Fruit fly (Drosophila melanogaster): ENCODE measurements around the gene CG4849.
"Not testable (repeated sequence)": the region's sequence is repeated elsewhere in the genome, so short reads cannot be mapped to it uniquely, and the experiment has no call there.

Gene CG4849

DNA sequence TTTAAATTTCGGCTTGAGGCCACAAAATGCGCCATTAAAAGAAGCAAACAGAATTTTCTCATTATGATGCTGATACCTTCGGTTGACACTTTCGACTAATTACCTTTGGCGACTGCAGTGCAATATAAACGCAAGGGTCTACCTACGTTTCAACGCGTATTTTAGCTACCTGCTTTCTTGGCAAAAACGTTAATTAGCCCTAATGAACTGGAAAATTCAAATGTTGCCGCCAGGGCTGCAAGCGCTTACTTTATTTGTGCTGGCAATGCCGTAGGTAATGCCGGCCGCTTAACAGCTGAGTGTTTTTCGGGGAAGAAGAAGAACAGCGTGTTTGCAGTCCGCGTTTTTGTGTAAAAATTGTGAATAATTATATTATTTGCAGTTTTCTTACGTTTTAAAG lies at the start of gene CG4849, which contains the start of gene CG31131:
Gene CG4849 (plus strand): TSS at position 297 of the 400 bp plus-strand sequence.
Gene CG31131 (minus strand): TSS at position 101 of the 400 bp plus-strand sequence.
- TF ChIP-seq eyg (GFP tag; optimal IDR thresholded peaks at IDR 0.05); crol (GFP tag; IDR thresholded peaks at IDR 0.05); MTF-1 (GFP tag; optimal IDR thresholded peaks at IDR 0.05; ENCODE audit: borderline replicate concordance): not testable (repeated sequence)

DNA sequence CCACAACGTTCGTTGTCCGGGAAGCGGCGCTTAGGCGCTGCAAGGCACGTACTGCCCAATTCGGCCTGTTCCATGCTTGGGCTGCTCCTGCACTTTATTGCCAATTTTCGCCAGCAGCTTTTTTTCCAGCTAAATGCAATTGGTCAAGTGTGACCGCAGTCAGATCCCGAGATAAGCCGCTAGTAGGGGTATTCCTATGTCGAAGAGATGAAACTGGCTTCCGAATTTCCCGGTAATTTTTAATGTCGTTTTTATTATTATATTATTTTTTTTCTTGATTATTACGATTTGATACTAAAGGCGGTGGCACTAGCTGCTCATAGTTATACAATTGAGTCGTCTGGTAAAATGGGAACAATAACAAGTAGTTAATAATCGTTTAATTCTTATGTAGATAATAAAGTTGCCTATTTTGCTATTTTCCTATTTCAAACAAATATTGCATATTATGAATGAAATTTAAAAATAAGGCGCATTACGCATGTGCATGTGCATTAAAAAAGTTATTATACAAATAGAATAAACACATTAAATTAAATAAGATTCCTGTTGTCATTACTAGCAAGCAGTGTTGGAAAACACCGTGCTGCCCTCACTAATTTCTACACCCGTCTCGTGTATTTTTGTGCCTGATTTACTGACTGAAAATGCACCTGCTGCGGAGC lies 46.7 kb upstream of the CG4849 start, which contains the start of the genes CG5003 and mRpS22:
Gene CG5003 (minus strand): TSS at position 162 of the 665 bp plus-strand sequence.
Gene mRpS22 (plus strand): TSS at position 554 of the 665 bp plus-strand sequence.
- TF ChIP-seq dmrt11E (tag; optimal IDR thresholded peaks at IDR 0.05) (peak; percentile 47), CG4424 (GFP tag; optimal IDR thresholded peaks at IDR 0.05) (peak; percentile 69), bsh (GFP tag; optimal IDR thresholded peaks at IDR 0.05) (peak in 1 of 2 experiments; percentile 26), Fer2 (tag; optimal IDR thresholded peaks at IDR 0.05) (peak; percentile 63), Meics (GFP tag; optimal IDR thresholded peaks at IDR 0.05) (peak; percentile 77), CG6765 (GFP tag; optimal IDR thresholded peaks at IDR 0.05) (no peak), pzg (GFP tag; optimal IDR thresholded peaks at IDR 0.05) (peak; percentile 22), Dip3 (GFP tag; optimal IDR thresholded peaks at IDR 0.05) (peak; percentile 6), YL-1 (GFP tag; optimal IDR thresholded peaks at IDR 0.05) (peak; percentile 39), CG15696 (tag; optimal IDR thresholded peaks at IDR 0.05) (peak; percentile 58), Drgx (GFP tag; IDR thresholded peaks at IDR 0.05) (no peak), CG11247 (GFP tag; IDR thresholded peaks at IDR 0.05) (no peak; the same call in 1 of the 2 replicates), NC2α (GFP tag; optimal IDR thresholded peaks at IDR 0.05) (peak; percentile 27), sd (tag; optimal IDR thresholded peaks at IDR 0.05) (no peak), CG8478 (optimal IDR thresholded peaks at IDR 0.05) (no peak), CG4820 (GFP tag; optimal IDR thresholded peaks at IDR 0.05) (peak; percentile 55), sqz (GFP tag; optimal IDR thresholded peaks at IDR 0.05) (peak; percentile 69), tx (GFP tag; optimal IDR thresholded peaks at IDR 0.05) (peak; percentile 19), nau (GFP tag; optimal IDR thresholded peaks at IDR 0.05) (peak; percentile 11), CG15514 (GFP tag; optimal IDR thresholded peaks at IDR 0.05) (peak; percentile 13), D19A (tag; optimal IDR thresholded peaks at IDR 0.05) (no peak), CkIIα-i1 (GFP tag; IDR thresholded peaks at IDR 0.05) (no peak), Hey (tag; optimal IDR thresholded peaks at IDR 0.05) (no peak), esg (GFP tag; conservative IDR thresholded peaks at IDR 0.05) (peak; percentile 35; the same call in 1 of the 2 replicates), ase (GFP tag; IDR thresholded peaks at IDR 0.05) (0 out of 3 replicates have a peak, but pooled peaks have one; percentile 8), CG32767 (GFP tag; IDR thresholded peaks at IDR 0.05) (no peak), CG13894 (tag; optimal IDR thresholded peaks at IDR 0.05) (peak; percentile 24), Dp (GFP tag; optimal IDR thresholded peaks at IDR 0.05) (peak; percentile 10), dm (GFP tag; optimal IDR thresholded peaks at IDR 0.05) (peak; percentile 12), tll (GFP tag; optimal IDR thresholded peaks at IDR 0.05) (no peak), Elba2 (GFP tag; optimal IDR thresholded peaks at IDR 0.05) (peak; percentile 66), Jarid2 (GFP tag; optimal IDR thresholded peaks at IDR 0.05) (peak; percentile 17), CG15601 (tag; optimal IDR thresholded peaks at IDR 0.05) (peak; percentile 48), CG6689 (GFP tag; IDR thresholded peaks at IDR 0.05) (peak; percentile 69), CG9817 (tag; optimal IDR thresholded peaks at IDR 0.05) (peak; percentile 69), CG17385 (GFP tag; optimal IDR thresholded peaks at IDR 0.05) (peak; percentile 55), Deaf1 (tag; optimal IDR thresholded peaks at IDR 0.05) (peak; percentile 22), CG5245 (GFP tag; optimal IDR thresholded peaks at IDR 0.05) (peak; percentile 21), MBD-R2 (GFP tag; IDR thresholded peaks at IDR 0.05) (peak; percentile 68), aop (GFP tag; IDR thresholded peaks at IDR 0.05) (no peak), Usf (GFP tag; optimal IDR thresholded peaks at IDR 0.05) (no peak), CG8359 (GFP tag; optimal IDR thresholded peaks at IDR 0.05; ENCODE audit: borderline replicate concordance) (no peak), Sry-β (GFP tag; optimal IDR thresholded peaks at IDR 0.05) (peak; percentile 81), Sox102F (GFP tag; optimal IDR thresholded peaks at IDR 0.05) (peak; percentile 59)
